Worm (Caenorhabditis elegans) whole organism, mixed stage, embryonic: Measurements from ENCODE around the gene bir-2.

Experiments used
- snpc-4 ChIP-seq: fragments of 150-350 bp; optimal IDR thresholded peaks from 2 replicates; lab custom pipeline; 2014; ENCODE audit warnings: missing biosample characterization, missing genetic modification characterization
- unc-39 ChIP-seq: fragments of 150-350 bp; optimal IDR thresholded peaks from 2 replicates; lab custom pipeline; 2014; ENCODE audit warnings: missing biosample characterization, missing genetic modification characterization

DNA sequence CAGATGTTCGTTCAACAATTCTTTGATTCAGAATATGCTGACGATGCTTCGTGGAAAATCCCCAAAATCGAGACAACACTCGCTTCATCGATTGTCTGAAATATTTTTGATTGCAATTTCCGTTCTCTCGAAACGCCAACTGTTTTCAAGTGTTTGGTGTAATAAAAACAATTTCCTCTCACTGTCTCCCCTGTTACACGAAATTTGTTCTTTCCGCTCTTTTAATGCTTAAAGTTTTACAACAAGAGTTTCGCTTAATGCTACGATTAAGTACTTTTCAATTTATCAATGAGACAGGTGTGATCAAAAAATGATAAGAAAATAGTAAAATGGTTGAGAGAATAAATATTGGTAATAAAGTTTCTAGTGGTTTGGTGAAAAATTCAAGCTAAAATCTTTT is 12.4 kb upstream of the bir-2 start, which contains the start of gene C56A3.6:
- TF ChIP-seq snpc-4 (tag; lab: Kevin White, UChicago) (no peak), unc-39 (tag; lab: Kevin White, UChicago) (no peak)
